Worm (Caenorhabditis elegans) whole organism, mixed stage, embryonic: Measurements from ENCODE around the gene nep-22.

ENCODE experiments used
- ceh-83 ChIP-seq: fragments of 200-800 bp; sonication (Bioruptor generic); optimal IDR thresholded peaks from 2 replicates; lab custom pipeline; 2018; ENCODE audit warnings: mild to moderate bottlenecking, missing genetic modification characterization, missing compliant biosample characterization
- lsy-2 ChIP-seq: fragments of 150-350 bp; optimal IDR thresholded peaks from 2 replicates; lab custom pipeline; 2014; ENCODE audit warnings: missing biosample characterization, missing genetic modification characterization
- nhr-237 ChIP-seq: fragments of 150-350 bp; optimal IDR thresholded peaks from 2 replicates; lab custom pipeline; 2014; ENCODE audit warnings: missing biosample characterization, missing genetic modification characterization
- nhr-76 ChIP-seq: sonication (generic microtip); optimal IDR thresholded peaks from 2 replicates; lab custom pipeline; 2017; ENCODE audit warnings: missing biosample characterization, missing genetic modification characterization
- unc-62 ChIP-seq: fragments of 150-350 bp; optimal IDR thresholded peaks from 2 replicates; lab custom pipeline; 2014; ENCODE audit warnings: missing biosample characterization, missing genetic modification reagents, missing genetic modification characterization

DNA sequence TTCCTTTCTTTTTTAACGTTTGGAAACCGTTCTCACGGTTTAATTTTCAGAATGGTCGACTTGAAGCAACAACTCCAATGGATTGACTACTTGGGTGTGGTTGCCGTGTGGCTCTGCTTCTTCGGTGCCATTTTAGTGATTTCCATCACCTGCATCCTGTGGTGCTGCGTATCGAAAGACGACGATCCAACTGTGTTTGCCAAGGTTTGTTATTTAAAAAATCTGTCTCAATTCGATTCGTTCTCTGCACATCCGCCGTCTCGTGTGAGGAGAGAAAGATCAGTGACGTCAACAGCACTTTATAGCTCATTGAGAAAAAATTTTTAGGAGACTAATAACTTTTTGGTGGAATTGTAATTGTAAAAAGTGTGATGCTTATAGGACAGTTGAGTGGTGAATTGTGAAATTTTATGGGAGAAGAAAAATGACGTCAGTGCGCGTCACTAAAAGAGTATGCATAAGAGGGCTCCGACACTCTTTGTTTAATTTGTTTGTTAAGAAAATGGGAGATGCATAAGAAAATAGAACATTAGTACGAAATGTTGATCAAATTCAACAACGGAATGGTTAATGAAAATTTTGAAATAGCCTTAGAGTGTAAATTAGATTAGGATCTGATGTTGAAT, 36.8 kb upstream of the nep-22 start, which contains the start of gene C24A3.2:
- TF ChIP-seq lsy-2 (tag; lab: Kevin White, UChicago) (no peak), ceh-83 (GFP tag; lab: Kevin White, UChicago) (no peak), nhr-76 (tag; lab: Kevin White, UChicago) (no peak), nhr-237 (no peak), unc-62 (GFP tag; lab: Kevin White, UChicago) (no peak)
